Worm (Caenorhabditis elegans) whole organism, L3 larva: ENCODE results near the gene R11D1.1.

ENCODE experiments used
- ceh-28 ChIP-seq: fragments of 150-350 bp; optimal IDR thresholded peaks from 2 replicates; lab custom pipeline; 2014; ENCODE audit warnings: missing biosample characterization, missing genetic modification reagents, missing genetic modification characterization
- nhr-77 ChIP-seq: fragments of 150-350 bp; optimal IDR thresholded peaks from 2 replicates; lab custom pipeline; 2014; ENCODE audit warnings: missing biosample characterization, missing genetic modification characterization
- unc-62 ChIP-seq: fragments of 150-350 bp; sonication (generic microtip); optimal IDR thresholded peaks from 4 replicates; lab custom pipeline; 2014; ENCODE audit warnings: missing biosample characterization, missing genetic modification reagents, missing genetic modification characterization

ce11 chrV:12673745-12674144 is 30.4 kb upstream of the R11D1.1 start:
- TF ChIP-seq nhr-77 (tag; lab: Kevin White, UChicago) (no peak), unc-62 (no peak), ceh-28 (tag; lab: Kevin White, UChicago) (no peak)
